Worm (Caenorhabditis elegans) whole organism, young adult: ENCODE data around the gene nlp-67.

Experiments used
- B0035.1 ChIP-seq: sonication (generic microtip); optimal IDR thresholded peaks from 2 replicates; lab custom pipeline; 2016; ENCODE audit warnings: missing genetic modification characterization, mild to moderate bottlenecking, missing compliant biosample characterization, missing genotype, missing genetic modification reagents
- B0261.1 ChIP-seq: sonication (generic microtip); optimal IDR thresholded peaks from 2 replicates; lab custom pipeline; 2016; ENCODE audit warnings: mild to moderate bottlenecking, missing genetic modification characterization, moderate library complexity, missing compliant biosample characterization
- F22D6.2 ChIP-seq: sonication (generic microtip); optimal IDR thresholded peaks from 2 replicates; lab custom pipeline; 2016; ENCODE audit warnings: mild to moderate bottlenecking, missing genetic modification characterization, missing compliant biosample characterization
- F52B5.7 ChIP-seq: sonication (generic microtip); optimal IDR thresholded peaks from 2 replicates; lab custom pipeline; 2016; ENCODE audit warnings: mild to moderate bottlenecking, missing genetic modification characterization, missing compliant biosample characterization
- F55B11.4 ChIP-seq: sonication (generic microtip); optimal IDR thresholded peaks from 2 replicates; lab custom pipeline; 2016; ENCODE audit warnings: missing compliant biosample characterization, missing genetic modification characterization, borderline replicate concordance; ENCODE audit not compliant: insufficient read depth
- F57A8.1 ChIP-seq: fragments of 200-800 bp; sonication (Bioruptor generic); optimal IDR thresholded peaks from 2 replicates; lab custom pipeline; 2018; ENCODE audit warnings: mild to moderate bottlenecking, missing genetic modification characterization, moderate library complexity, missing compliant biosample characterization
- F57C9.4 ChIP-seq: sonication (generic microtip); optimal IDR thresholded peaks from 2 replicates; lab custom pipeline; 2017; ENCODE audit warnings: mild to moderate bottlenecking, missing genetic modification characterization, missing compliant biosample characterization
- K11D2.4 ChIP-seq: fragments of 200-800 bp; sonication (Bioruptor generic); IDR thresholded peaks from 2 replicates; pipeline ENCODE4 v1.3.6; 2022; ENCODE audit warnings: missing genetic modification reagents, missing genetic modification characterization, missing compliant biosample characterization
- Y53F4B.3 ChIP-seq: fragments of 200-800 bp; sonication (Bioruptor generic); IDR thresholded peaks from 2 replicates; pipeline ENCODE4 v1.3.6; 2022; ENCODE audit warnings: missing genetic modification reagents, missing genetic modification characterization, missing compliant biosample characterization
- Y53G8AR.9 ChIP-seq: fragments of 200-800 bp; sonication (Bioruptor generic); conservative IDR thresholded peaks from 2 replicates; pipeline ENCODE4 v1.3.6; 2022; ENCODE audit warnings: missing genetic modification reagents, missing genetic modification characterization, missing compliant biosample characterization
- Y56A3A.18 ChIP-seq: fragments of 200-800 bp; sonication (Bioruptor generic); IDR thresholded peaks from 2 replicates; pipeline ENCODE4 v1.3.6; 2022; ENCODE audit warnings: missing genetic modification reagents, missing genetic modification characterization, missing compliant biosample characterization
- Y67H2A.10 ChIP-seq: fragments of 200-800 bp; sonication (Bioruptor generic); conservative IDR thresholded peaks from 2 replicates; pipeline ENCODE4 v1.3.6; 2022; ENCODE audit warnings: missing genetic modification reagents, missing genetic modification characterization, missing compliant biosample characterization
- ZK185.1 ChIP-seq: sonication (generic microtip); optimal IDR thresholded peaks from 2 replicates; lab custom pipeline; 2016; ENCODE audit warnings: mild to moderate bottlenecking, missing genetic modification characterization, missing compliant biosample characterization; ENCODE audit not compliant: poor library complexity, severe bottlenecking
- aptf-3 ChIP-seq: fragments of 200-800 bp; sonication (Bioruptor generic); IDR thresholded peaks from 2 replicates; pipeline ENCODE4 v1.3.6; 2022; ENCODE audit warnings: missing genetic modification characterization, missing compliant biosample characterization
- attf-3 ChIP-seq: fragments of 200-800 bp; sonication (Bioruptor generic); conservative IDR thresholded peaks from 2 replicates; pipeline ENCODE4 v1.3.6; 2022; ENCODE audit warnings: missing genetic modification reagents, missing genetic modification characterization, missing compliant biosample characterization
- attf-6 ChIP-seq: fragments of 200-800 bp; sonication (Bioruptor generic); IDR thresholded peaks from 2 replicates; pipeline ENCODE4 v1.3.6; 2022; ENCODE audit warnings: missing genetic modification reagents, missing genetic modification characterization, missing compliant biosample characterization
- bed-2 ChIP-seq: fragments of 200-800 bp; sonication (Bioruptor generic); IDR thresholded peaks from 2 replicates; pipeline ENCODE4 v1.3.6; 2022; ENCODE audit warnings: missing genetic modification reagents, missing genetic modification characterization, missing compliant biosample characterization
- ccch-3 ChIP-seq: fragments of 200-800 bp; sonication (Bioruptor generic); optimal IDR thresholded peaks from 2 replicates; lab custom pipeline; 2018; ENCODE audit warnings: mild to moderate bottlenecking, missing genetic modification characterization, missing compliant biosample characterization
- ceh-100 ChIP-seq: fragments of 200-800 bp; sonication (Bioruptor generic); IDR thresholded peaks from 2 replicates; pipeline ENCODE4 v1.3.6; 2022; ENCODE audit warnings: missing genetic modification reagents, missing genetic modification characterization, missing compliant biosample characterization
- ceh-58 ChIP-seq: fragments of 200-800 bp; sonication (Bioruptor generic); IDR thresholded peaks from 2 replicates; pipeline ENCODE4 v1.3.6; 2022; ENCODE audit warnings: missing genetic modification characterization, missing compliant biosample characterization
- dpl-1 ChIP-seq: fragments of 150-350 bp; optimal IDR thresholded peaks from 2 replicates; lab custom pipeline; 2014; ENCODE audit warnings: missing biosample characterization, missing genetic modification reagents, missing genetic modification characterization
- let-607 ChIP-seq, 2 experiments: fragments of 200-800 bp in 1 of 2; sonication (Bioruptor generic) in 1 of 2; sonication (generic microtip) in 1 of 2; optimal IDR thresholded peaks; 2 replicates each; lab custom pipeline; 2016 to 2018; ENCODE audit warnings: mild to moderate bottlenecking in 2 of 2, missing compliant biosample characterization in 2 of 2, missing genetic modification characterization in 2 of 2, moderate library complexity in 2 of 2, missing genotype in 1 of 2
- lin-35 ChIP-seq, 3 experiments: fragments of 150-350 bp in 2 of 3; sonication (generic microtip) in 1 of 3; optimal IDR thresholded peaks; 2 replicates each; lab custom pipeline; 2014 to 2018; ENCODE audit warnings: missing biosample characterization in 3 of 3, missing genetic modification characterization in 3 of 3, missing genetic modification reagents in 3 of 3
- lsl-1 ChIP-seq: fragments of 200-800 bp; sonication (Bioruptor generic); optimal IDR thresholded peaks from 2 replicates; lab custom pipeline; 2018; ENCODE audit warnings: mild to moderate bottlenecking, missing genetic modification characterization, moderate library complexity, missing compliant biosample characterization
- madf-10 ChIP-seq: sonication (generic microtip); optimal IDR thresholded peaks from 2 replicates; lab custom pipeline; 2016; ENCODE audit warnings: mild to moderate bottlenecking, missing genetic modification characterization, missing compliant biosample characterization
- madf-6 ChIP-seq: fragments of 200-800 bp; sonication (Bioruptor generic); IDR thresholded peaks from 2 replicates; pipeline ENCODE4 v1.3.6; 2022; ENCODE audit warnings: missing genetic modification reagents, missing genetic modification characterization, missing compliant biosample characterization
- mel-28 ChIP-seq: sonication (generic microtip); optimal IDR thresholded peaks from 2 replicates; lab custom pipeline; 2016; ENCODE audit warnings: borderline replicate concordance, mild to moderate bottlenecking, missing genetic modification characterization, missing compliant biosample characterization
- mxl-1 ChIP-seq: sonication (generic microtip); optimal IDR thresholded peaks from 2 replicates; lab custom pipeline; 2016; ENCODE audit warnings: missing genetic modification characterization, missing compliant biosample characterization
- nfya-1 ChIP-seq: sonication (generic microtip); optimal IDR thresholded peaks from 2 replicates; lab custom pipeline; 2017; ENCODE audit warnings: antibody characterized with exemption, missing compliant biosample characterization, missing genetic modification characterization, borderline replicate concordance; ENCODE audit not compliant: insufficient read depth
- nhr-120 ChIP-seq: fragments of 200-800 bp; sonication (Bioruptor generic); IDR thresholded peaks from 2 replicates; pipeline ENCODE4 v1.3.6; 2022; ENCODE audit warnings: missing genetic modification characterization, missing compliant biosample characterization
- nhr-179 ChIP-seq: sonication (generic microtip); optimal IDR thresholded peaks from 2 replicates; lab custom pipeline; 2016; ENCODE audit warnings: mild to moderate bottlenecking, missing genetic modification characterization, missing compliant biosample characterization
- nhr-27 ChIP-seq: fragments of 200-800 bp; sonication (Bioruptor generic); optimal IDR thresholded peaks from 2 replicates; lab custom pipeline; 2018; ENCODE audit warnings: mild to moderate bottlenecking, missing genetic modification characterization, moderate library complexity, missing compliant biosample characterization
- pbrm-1 ChIP-seq: fragments of 200-800 bp; sonication (Bioruptor generic); IDR thresholded peaks from 2 replicates; pipeline ENCODE4 v1.3.6; 2022; ENCODE audit warnings: missing genetic modification reagents, missing genetic modification characterization, missing compliant biosample characterization
- rcor-1 ChIP-seq: fragments of 200-800 bp; sonication (Bioruptor generic); IDR thresholded peaks from 2 replicates; pipeline ENCODE4 v1.3.6; 2022; ENCODE audit warnings: missing genetic modification reagents, missing genetic modification characterization, missing compliant biosample characterization
- repo-1 ChIP-seq: sonication (generic microtip); optimal IDR thresholded peaks from 2 replicates; lab custom pipeline; 2017; ENCODE audit warnings: mild to moderate bottlenecking, missing genetic modification characterization, missing compliant biosample characterization
- sdz-38 ChIP-seq: sonication (generic microtip); optimal IDR thresholded peaks from 2 replicates; lab custom pipeline; 2016; ENCODE audit warnings: missing genotype, missing genetic modification characterization, missing compliant biosample characterization
- sea-2 ChIP-seq: fragments of 200-800 bp; sonication (Bioruptor generic); IDR thresholded peaks from 2 replicates; pipeline ENCODE4 v1.3.6; 2022; ENCODE audit warnings: missing genetic modification characterization, missing compliant biosample characterization
- snpc-1.1 ChIP-seq: sonication (generic microtip); optimal IDR thresholded peaks from 2 replicates; lab custom pipeline; 2017; ENCODE audit warnings: missing genetic modification characterization, mild to moderate bottlenecking, missing compliant biosample characterization, antibody characterized with exemption, moderate library complexity, missing genotype, missing genetic modification reagents; ENCODE audit not compliant: insufficient read depth
- snpc-1.3 ChIP-seq: sonication (generic microtip); optimal IDR thresholded peaks from 2 replicates; lab custom pipeline; 2017; ENCODE audit warnings: missing genetic modification characterization, mild to moderate bottlenecking, missing compliant biosample characterization, antibody characterized with exemption, moderate library complexity, missing genotype, missing genetic modification reagents; ENCODE audit not compliant: insufficient read depth
- snpc-4 ChIP-seq, 5 experiments: fragments of 150-350 bp in 1 of 5; sonication (generic microtip) in 4 of 5; optimal IDR thresholded peaks; 2 replicates each; lab custom pipeline; 2014 to 2018; ENCODE audit warnings: missing genetic modification characterization in 5 of 5, missing biosample characterization in 3 of 5, antibody characterized with exemption in 2 of 5, mild to moderate bottlenecking in 2 of 5, missing compliant biosample characterization in 2 of 5, missing genotype in 2 of 5, moderate library complexity in 2 of 5, missing genetic modification reagents in 1 of 5
- unc-62 ChIP-seq: fragments of 150-350 bp; optimal IDR thresholded peaks from 2 replicates; lab custom pipeline; 2014; ENCODE audit warnings: missing biosample characterization, missing genetic modification reagents, missing genetic modification characterization
- xnd-1 ChIP-seq: sonication (generic microtip); optimal IDR thresholded peaks from 2 replicates; lab custom pipeline; 2016; ENCODE audit warnings: missing genotype, missing genetic modification reagents, missing genetic modification characterization, missing compliant biosample characterization
- zfh-2 ChIP-seq: fragments of 200-800 bp; sonication (Bioruptor generic); conservative IDR thresholded peaks from 2 replicates; pipeline ENCODE4 v1.3.6; 2022; ENCODE audit warnings: missing genetic modification reagents, missing genetic modification characterization, missing compliant biosample characterization
- zim-3 ChIP-seq: sonication (generic microtip); optimal IDR thresholded peaks from 2 replicates; lab custom pipeline; 2017; ENCODE audit warnings: mild to moderate bottlenecking, missing genetic modification characterization, moderate library complexity, missing compliant biosample characterization
- ztf-3 ChIP-seq: fragments of 200-800 bp; sonication (Bioruptor generic); optimal IDR thresholded peaks from 2 replicates; lab custom pipeline; 2018; ENCODE audit warnings: mild to moderate bottlenecking, missing genetic modification characterization, missing compliant biosample characterization
- ztf-6 ChIP-seq: fragments of 200-800 bp; sonication (Bioruptor generic); IDR thresholded peaks from 2 replicates; pipeline ENCODE4 v1.3.6; 2022; ENCODE audit warnings: missing genetic modification reagents, missing genetic modification characterization, missing compliant biosample characterization

The nlp-67 gene

ce11 chrX:16209660-16210059 lies 25.5 kb downstream of the nlp-67 start (continued):
- TF ChIP-seq attf-6 (GFP tag; lab: Robert Waterston, UW) (peak; percentile 76; the same call in 1 of the 2 replicates), F52B5.7 (tag; lab: Kevin White, UChicago) (peak; percentile 89), pbrm-1 (GFP tag; lab: Robert Waterston, UW) (peak; percentile 92), snpc-4 (GFP tag; optimal IDR thresholded peaks at IDR 0.05; lab: Kevin White, UChicago) (peak; percentile 76), snpc-4 (tag; optimal IDR thresholded peaks at IDR 0.05; lab: Kevin White, UChicago) (peak; percentile 82 to 89 (median 87)), B0261.1 (tag; lab: Kevin White, UChicago) (peak; percentile 99), let-607 (tag; optimal IDR thresholded peaks at IDR 0.05; lab: Kevin White, UChicago) (peak; percentile 57 to 71), lsl-1 (GFP tag; lab: Kevin White, UChicago) (no peak), nhr-27 (tag; lab: Kevin White, UChicago) (peak; percentile 62), F57C9.4 (tag; lab: Kevin White, UChicago) (peak; percentile 61), xnd-1 (tag; lab: Kevin White, UChicago) (no peak), snpc-1.3 (peak; percentile 71), mel-28 (tag; lab: Kevin White, UChicago) (peak; percentile 46), attf-3 (GFP tag; lab: Robert Waterston, UW) (peak; percentile 52), K11D2.4 (GFP tag; lab: Robert Waterston, UW) (peak; percentile 92), bed-2 (GFP tag; lab: Robert Waterston, UW) (0 out of 2 replicates have a peak, but pooled peaks have one; percentile 39), aptf-3 (GFP tag; lab: Robert Waterston, UW) (peak; percentile 76; the same call in 1 of the 2 replicates), nhr-120 (GFP tag; lab: Robert Waterston, UW) (0 out of 2 replicates have a peak, but pooled peaks have one; percentile 65), F57A8.1 (GFP tag; lab: Kevin White, UChicago) (peak; percentile 87), sea-2 (peak; percentile 71; the same call in 1 of the 2 replicates), zfh-2 (GFP tag; lab: Robert Waterston, UW) (peak; percentile 68), dpl-1 (GFP tag; lab: Kevin White, UChicago) (peak; percentile 16), B0035.1 (peak; percentile 75), madf-10 (peak; percentile 90), zim-3 (tag; lab: Kevin White, UChicago) (peak; percentile 80), rcor-1 (GFP tag; lab: Robert Waterston, UW) (peak; percentile 91), madf-6 (GFP tag; lab: Robert Waterston, UW) (peak; percentile 77), repo-1 (peak; percentile 92), ceh-100 (GFP tag; lab: Robert Waterston, UW) (peak; percentile 69), nhr-179 (peak; percentile 69), nfya-1 (no peak), lin-35 (GFP tag; optimal IDR thresholded peaks at IDR 0.05; lab: Kevin White, UChicago) (peak in 2 of 3 experiments; percentile 5 to 89), sdz-38 (tag; lab: Kevin White, UChicago) (no peak), F22D6.2 (tag; lab: Kevin White, UChicago) (peak; percentile 50), ceh-58 (GFP tag; lab: Robert Waterston, UW) (peak; percentile 89; the same call in 1 of the 2 replicates), Y53G8AR.9 (peak; percentile 89), ccch-3 (GFP tag; lab: Kevin White, UChicago) (no peak), ztf-6 (GFP tag; lab: Robert Waterston, UW) (peak; percentile 87; the same call in 1 of the 2 replicates), ZK185.1 (peak; percentile 90), Y67H2A.10 (GFP tag; lab: Robert Waterston, UW) (0 out of 2 replicates have a peak, but pooled peaks have one; percentile 34), ztf-3 (GFP tag; lab: Kevin White, UChicago) (peak; percentile 30), Y53F4B.3 (GFP tag; lab: Robert Waterston, UW) (no peak), snpc-1.1 (peak; percentile 70), unc-62 (no peak), F55B11.4 (tag; lab: Kevin White, UChicago) (no peak), Y56A3A.18 (GFP tag; lab: Robert Waterston, UW) (peak; percentile 96), mxl-1 (tag; lab: Kevin White, UChicago) (peak; percentile 66)
